Worm (Caenorhabditis elegans) whole organism, midembryonic: Measurements from ENCODE around the gene M117.1.

ENCODE experiments used
- cog-1 ChIP-seq: sonication (generic microtip); optimal IDR thresholded peaks from 2 replicates; lab custom pipeline; 2016; ENCODE audit warnings: missing genetic modification characterization, missing compliant biosample characterization
- flt-1 ChIP-seq: fragments of 200-800 bp; sonication (Bioruptor generic); IDR thresholded peaks from 2 replicates; pipeline ENCODE4 v1.3.6; 2022; ENCODE audit warnings: missing genetic modification characterization, missing compliant biosample characterization
- med-1 ChIP-seq: sonication (generic microtip); optimal IDR thresholded peaks from 2 replicates; lab custom pipeline; 2017; ENCODE audit warnings: missing genetic modification characterization, mild to moderate bottlenecking, missing compliant biosample characterization, antibody characterized with exemption, missing genetic modification reagents; ENCODE audit not compliant: insufficient read depth
- tab-1 ChIP-seq: fragments of 200-800 bp; sonication (Bioruptor generic); IDR thresholded peaks from 2 replicates; pipeline ENCODE4 v1.3.6; 2022; ENCODE audit warnings: missing genetic modification characterization, missing compliant biosample characterization

DNA sequence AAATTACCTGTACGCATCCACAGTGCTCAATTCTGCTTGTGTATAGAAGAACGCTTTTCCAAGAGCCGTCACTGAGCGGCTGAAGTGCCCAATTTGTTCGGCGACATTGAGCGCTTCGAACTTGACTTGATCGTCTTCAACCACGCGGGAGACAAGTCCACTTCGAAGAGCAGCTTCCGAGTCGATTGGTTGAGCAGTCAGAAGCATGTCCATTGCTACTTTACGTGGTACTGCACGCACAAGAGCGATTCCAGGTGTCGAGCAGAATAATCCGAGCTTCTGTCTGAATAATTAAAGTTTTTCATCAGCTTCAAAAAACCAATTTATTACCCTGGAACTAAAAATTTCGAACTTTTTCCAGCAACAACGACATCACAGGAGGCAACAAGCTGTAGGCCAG, 41.4 kb downstream of the M117.1 start:
- no peak for TF ChIP-seq flt-1 (GFP tag; lab: Robert Waterston, UW)
- no peak for TF ChIP-seq tab-1 (GFP tag; lab: Robert Waterston, UW)
- no peak for TF ChIP-seq cog-1 (tag; lab: Kevin White, UChicago)
- no peak for TF ChIP-seq med-1 (GFP tag; lab: Kevin White, UChicago)
